Worm (Caenorhabditis elegans) whole organism, dauer: ENCODE data around the gene srh-234.

Source experiments
- unc-62 ChIP-seq: sonication (generic microtip); optimal IDR thresholded peaks from 2 replicates; lab custom pipeline; 2017; ENCODE audit warnings: missing biosample characterization, missing genetic modification reagents, missing genetic modification characterization

The srh-234 gene

DNA sequence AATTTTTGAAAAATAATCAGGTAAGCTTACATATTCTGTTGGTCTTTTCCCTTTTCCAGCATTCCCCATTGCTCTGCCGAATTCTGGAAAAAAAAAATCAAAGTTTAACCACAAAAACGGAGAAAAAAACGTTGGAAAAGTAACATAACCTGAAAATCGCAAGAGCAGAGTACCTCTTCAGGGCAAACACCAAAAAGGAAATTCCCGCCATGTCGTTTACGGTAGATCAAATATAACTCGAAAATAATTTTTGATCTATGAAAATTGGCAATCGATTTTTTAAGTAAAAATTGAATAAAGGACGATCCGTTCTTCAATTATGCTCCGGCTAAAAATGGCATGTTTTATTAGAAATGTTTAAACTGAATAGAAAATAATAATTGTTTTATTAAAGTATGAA, 48.3 kb downstream of the srh-234 start, which contains the start of gene C50E3.11:
Gene C50E3.11, minus strand, starts transcription at position 83 of the 400 bp plus-strand sequence.
- TF ChIP-seq unc-62 (GFP tag; lab: Kevin White, UChicago) = no peak

DNA sequence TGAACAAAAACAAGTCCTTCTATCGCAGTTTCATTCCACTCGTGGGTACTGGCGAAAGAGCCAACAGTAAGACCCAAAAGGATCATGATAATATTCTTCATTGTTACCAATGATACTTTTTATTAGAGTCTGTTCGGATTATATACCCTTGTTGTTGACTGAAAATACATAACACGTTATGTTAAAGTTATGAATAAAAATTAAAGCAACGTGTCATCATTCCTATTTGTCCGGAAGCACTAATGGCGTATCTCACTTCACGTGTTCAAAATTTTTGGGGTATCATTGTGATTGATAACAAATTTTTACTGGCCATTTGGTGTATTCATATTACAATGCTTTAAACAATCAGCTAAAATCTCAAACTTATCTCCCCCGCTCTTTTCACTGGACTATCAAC, 50.2 kb downstream of the srh-234 start, which contains the start of gene scl-26:
Gene scl-26, minus strand, starts transcription at position 101 of the 400 bp plus-strand sequence.
- no peak for TF ChIP-seq unc-62 (GFP tag; lab: Kevin White, UChicago)
